Worm (Caenorhabditis elegans) whole organism, L1 larva: ENCODE measurements around the gene K09F6.6.

ENCODE experiments used
- Y116A8C.19 ChIP-seq: sonication (generic microtip); optimal IDR thresholded peaks from 2 replicates; lab custom pipeline; 2016; ENCODE audit warnings: missing compliant biosample characterization, missing genetic modification characterization, borderline replicate concordance
- aha-1 ChIP-seq: fragments of 150-350 bp; optimal IDR thresholded peaks from 2 replicates; lab custom pipeline; 2014; ENCODE audit warnings: missing biosample characterization, missing genetic modification characterization
- efl-1 ChIP-seq, 4 experiments: fragments of 150-350 bp; optimal IDR thresholded peaks in 3 of 4; peaks in 1 of 4; 1 replicate in 1 of 4; 2 replicates in 3 of 4; lab custom pipeline; 2014; ENCODE audit warnings: missing biosample characterization in 2 of 4, missing genetic modification characterization in 2 of 4, missing genetic modification reagents in 2 of 4
- elt-2 ChIP-seq: sonication (generic microtip); optimal IDR thresholded peaks from 2 replicates; lab custom pipeline; 2016; ENCODE audit warnings: missing genetic modification characterization, mild to moderate bottlenecking, inconsistent platforms, missing compliant biosample characterization, missing genetic modification reagents
- fos-1 ChIP-seq: fragments of 150-350 bp; optimal IDR thresholded peaks from 2 replicates; lab custom pipeline; 2014; ENCODE audit warnings: missing biosample characterization, missing genetic modification characterization
- isw-1 ChIP-seq: fragments of 200-800 bp; sonication (Bioruptor generic); IDR thresholded peaks from 2 replicates; pipeline ENCODE4 v1.3.6; 2022; ENCODE audit warnings: missing genetic modification characterization, missing compliant biosample characterization
- lin-13 ChIP-seq: fragments of 150-350 bp; optimal IDR thresholded peaks from 2 replicates; lab custom pipeline; 2014; ENCODE audit warnings: missing biosample characterization, missing genetic modification reagents, missing genetic modification characterization
- lin-39 ChIP-seq: fragments of 150-350 bp; optimal IDR thresholded peaks from 2 replicates; lab custom pipeline; 2014; ENCODE audit warnings: missing biosample characterization, missing genetic modification reagents, missing genetic modification characterization
- nhr-237 ChIP-seq: fragments of 150-350 bp; optimal IDR thresholded peaks from 2 replicates; lab custom pipeline; 2014; ENCODE audit warnings: missing biosample characterization, missing genetic modification characterization
- nhr-28 ChIP-seq: fragments of 150-350 bp; optimal IDR thresholded peaks from 2 replicates; lab custom pipeline; 2014; ENCODE audit warnings: missing biosample characterization, missing genetic modification characterization
- nhr-85 ChIP-seq: sonication (generic microtip); peaks from one replicate; lab custom pipeline; 2016; ENCODE audit warnings: missing genetic modification characterization, inconsistent platforms, missing compliant biosample characterization
- ztf-11 ChIP-seq, 2 experiments: sonication (generic microtip); optimal IDR thresholded peaks; 2 replicates each; lab custom pipeline; 2016 to 2017; ENCODE audit warnings: missing genetic modification characterization in 2 of 2, missing biosample characterization in 1 of 2, missing compliant biosample characterization in 1 of 2

- TF ChIP-seq isw-1 (GFP tag; lab: Robert Waterston, UW) (no peak), aha-1 (tag; lab: Kevin White, UChicago) (no peak), nhr-85 (tag; lab: Kevin White, UChicago) (no peak), nhr-237 (tag; lab: Kevin White, UChicago) (no peak), Y116A8C.19 (tag; lab: Kevin White, UChicago) (no peak), efl-1 (optimal IDR thresholded peaks at IDR 0.05; lab: Kevin White, UChicago) (no peak), efl-1 (GFP tag; optimal IDR thresholded peaks at IDR 0.05 in 1 of 2; lab: Kevin White, UChicago) (peak in 1 of 2 experiments; percentile 25), nhr-28 (tag; lab: Kevin White, UChicago) (no peak), fos-1 (no peak), ztf-11 (tag; optimal IDR thresholded peaks at IDR 0.05; lab: Kevin White, UChicago) (no peak), lin-39 (tag; lab: Kevin White, UChicago) (no peak), elt-2 (tag; lab: Kevin White, UChicago) (no peak), lin-13 (no peak)
Measured at ce11 chrII:2324956-2325355, 45.9 kb upstream of the K09F6.6 start, which contains the start of gene ZK1240.11.
